Fruit fly (Drosophila melanogaster) whole organism, prepupa: ENCODE results near the gene CG42727.

Experiments used
- CG32006 ChIP-seq: fragments of 200-800 bp; sonication (Bioruptor generic); optimal IDR thresholded peaks from 3 replicates; lab custom pipeline; 2017; ENCODE audit warnings: missing biosample characterization, mild to moderate bottlenecking, missing genetic modification characterization
- Met ChIP-seq: fragments of 200-800 bp; sonication (Bioruptor generic); optimal IDR thresholded peaks from 3 replicates; lab custom pipeline; 2016; ENCODE audit warnings: missing biosample characterization, missing genetic modification characterization
- acj6 ChIP-seq: fragments of 200-800 bp; sonication (Bioruptor generic); optimal IDR thresholded peaks from 3 replicates; lab custom pipeline; 2016; ENCODE audit warnings: missing biosample characterization, missing genetic modification characterization
- vri ChIP-seq: fragments of 200-800 bp; sonication (Bioruptor generic); optimal IDR thresholded peaks from 3 replicates; lab custom pipeline; 2016; ENCODE audit warnings: missing biosample characterization, mild to moderate bottlenecking, missing genetic modification characterization

- TF ChIP-seq Met (GFP tag; lab: Kevin White, UChicago) (no peak), acj6 (GFP tag; lab: Kevin White, UChicago) (no peak), CG32006 (GFP tag; lab: Kevin White, UChicago) (no peak), vri (no peak)
Measured at dm6 chr3R:15363608-15364007, 15.8 kb downstream of the CG42727 start, which contains the start of gene CG6171.
